Worm (Caenorhabditis elegans): Measurements from ENCODE around the gene bud-13.

DNA sequence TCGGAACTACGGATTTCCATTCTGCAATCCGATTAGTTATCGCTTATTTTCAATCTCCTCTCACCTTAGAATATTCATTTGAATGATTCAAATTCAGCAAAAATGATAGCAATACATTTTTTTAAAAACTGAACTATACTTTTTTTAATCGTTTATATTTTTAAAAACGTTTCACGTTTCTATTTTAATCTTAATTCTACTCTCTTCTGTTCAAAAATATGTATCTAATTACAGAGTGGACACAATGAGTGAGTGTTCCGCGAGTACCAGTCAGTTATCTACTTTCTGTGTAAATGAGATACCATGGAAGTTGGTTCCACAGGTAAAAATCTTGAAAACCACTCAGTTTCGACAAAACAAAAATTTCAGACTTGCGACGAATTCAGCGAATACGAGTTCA is 35.0 kb upstream of the bud-13 start, which contains the start of the genes F59B2.15 and zif-1:
- TF ChIP-seq ZK546.5 (tag; optimal IDR thresholded peaks at IDR 0.05) (no peak), nhr-10 (tag; optimal IDR thresholded peaks at IDR 0.05) (no peak), dmd-4 (tag; optimal IDR thresholded peaks at IDR 0.05) (no peak), sma-9 (GFP tag; optimal IDR thresholded peaks at IDR 0.05) (no peak), sma-9 (tag; optimal IDR thresholded peaks at IDR 0.05) (no peak), ama-1 (optimal IDR thresholded peaks at IDR 0.05) (no peak), lin-39 (tag; optimal IDR thresholded peaks at IDR 0.05) (no peak), nhr-11 (tag; optimal IDR thresholded peaks at IDR 0.05) (no peak), nhr-6 (tag; optimal IDR thresholded peaks at IDR 0.05) (no peak), elt-1 (tag; optimal IDR thresholded peaks at IDR 0.05) (no peak), aly-2 (tag; optimal IDR thresholded peaks at IDR 0.05) (no peak), unc-62 (GFP tag; optimal IDR thresholded peaks at IDR 0.05) (no peak), mbf-1 (tag; optimal IDR thresholded peaks at IDR 0.05) (no peak), blmp-1 (tag; optimal IDR thresholded peaks at IDR 0.05; ENCODE audit: insufficient read depth) (no peak)

Data from whole organism, L2 larva.